Fruit fly (Drosophila melanogaster): Measurements from ENCODE around the gene Tnpo.
"Not testable (repeated sequence)": the region's sequence is repeated elsewhere in the genome, so short reads cannot be mapped to it uniquely, and the experiment has no call there.

dm6 chr3L:6150757-6151354 is 42.4 kb upstream of the Tnpo start, which contains the start of the genes Cpr65Ax2 and Lcp65Aa:
- not testable (repeated sequence) for TF ChIP-seq Sin3A, psq, h, insv, ttk, Myc (optimal IDR thresholded peaks at IDR 0.05)
